Comparison of ENCODE assay signal across 4 fruit fly cellular contexts in the genomic region with DNA sequence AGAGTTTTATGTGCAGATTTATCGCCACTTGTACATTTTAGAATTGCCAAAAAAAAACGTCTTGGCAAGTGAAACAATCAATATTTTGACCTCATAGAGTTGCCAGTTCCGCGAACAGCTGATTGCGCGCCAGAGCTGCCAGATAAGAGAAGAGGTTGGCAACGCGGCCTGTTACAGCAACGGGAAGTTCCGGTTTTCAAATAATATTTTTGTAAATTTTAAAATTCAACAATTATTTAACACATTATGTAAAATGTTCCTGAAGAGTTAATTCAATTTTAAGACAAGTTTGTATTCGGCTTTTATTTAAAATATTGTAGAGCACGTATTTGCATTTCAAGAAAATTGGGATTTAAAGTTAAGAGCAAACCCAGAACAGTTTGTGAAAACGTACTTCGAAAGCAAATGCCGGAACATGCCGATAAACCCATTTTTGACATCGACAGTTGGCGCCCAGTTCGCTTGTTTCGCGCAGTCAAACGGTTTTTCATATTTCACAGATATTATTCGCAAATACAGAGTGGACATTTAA.
TF ChIP-seq lines count a peak whose summit lies in the region.

TSS of gene prd1 (minus strand) at position 320 of the 532 bp plus-strand sequence.
TSS of gene HisCl1 (plus strand) at position 482 of the 532 bp plus-strand sequence.

TF ChIP-seq in whole organism, adult, 20 proteins besides CTCF, POLR2A, EP300 and RAD21 (continued from another document):
- TF ChIP-seq ovo (GFP tag; optimal IDR thresholded peaks at IDR 0.05; lab: Kevin White, UChicago) (peak; percentile 63), kay (GFP tag; lab: Kevin White, UChicago; ENCODE audit: borderline replicate concordance) (no peak), CG12768 (GFP tag; optimal IDR thresholded peaks at IDR 0.05; lab: Kevin White, UChicago) (peak; percentile 43)

TF ChIP-seq in whole organism, embryonic, 481 proteins besides CTCF, POLR2A, EP300 and RAD21 (continued from another document and continues in another):
- peak; percentile 50 for TF ChIP-seq bab2 (GFP tag; optimal IDR thresholded peaks at IDR 0.05; lab: Kevin White, UChicago)
- TF ChIP-seq tgo (GFP tag; IDR thresholded peaks at IDR 0.05; lab: Robert Waterston, UW), result peak; percentile 53; the same call in 2 of the 3 replicates
- TF ChIP-seq Elba2 (GFP tag; optimal IDR thresholded peaks at IDR 0.05; lab: Kevin White, UChicago), result no peak
- TF ChIP-seq CG3847 (GFP tag; IDR thresholded peaks at IDR 0.05; lab: Robert Waterston, UW), result peak; percentile 76
- TF ChIP-seq Rx (GFP tag; IDR thresholded peaks at IDR 0.05; lab: Robert Waterston, UW), result 0 out of 2 replicates have a peak, but pooled peaks have one; percentile 35
- peak; percentile 87 for TF ChIP-seq Abd-B (GFP tag; optimal IDR thresholded peaks at IDR 0.05; lab: Kevin White, UChicago)
- TF ChIP-seq CG14050 (GFP tag; IDR thresholded peaks at IDR 0.05; lab: Robert Waterston, UW), result peak; percentile 35; the same call in 1 of the 3 replicates
- TF ChIP-seq abd-A (tag; optimal IDR thresholded peaks at IDR 0.05; lab: Kevin White, UChicago), result no peak
- TF ChIP-seq Lhr (GFP tag; optimal IDR thresholded peaks at IDR 0.05; lab: Kevin White, UChicago), result peak; percentile 39
- TF ChIP-seq CG18599 (GFP tag; optimal IDR thresholded peaks at IDR 0.05; lab: Kevin White, UChicago), result no peak
- peak; percentile 54 for TF ChIP-seq CG12299 (tag; optimal IDR thresholded peaks at IDR 0.05; lab: Kevin White, UChicago)
- no peak for TF ChIP-seq CG15073 (GFP tag; optimal IDR thresholded peaks at IDR 0.05; lab: Kevin White, UChicago)
- peak; percentile 73 for TF ChIP-seq CG10543 (GFP tag; optimal IDR thresholded peaks at IDR 0.05; lab: Kevin White, UChicago)
- no peak for TF ChIP-seq ato (GFP tag; IDR thresholded peaks at IDR 0.05; lab: Robert Waterston, UW; ENCODE audit: partially characterized antibody)
- peak; percentile 40 for TF ChIP-seq CG17802 (tag; optimal IDR thresholded peaks at IDR 0.05; lab: Kevin White, UChicago)
- TF ChIP-seq Max (GFP tag; optimal IDR thresholded peaks at IDR 0.05; lab: Kevin White, UChicago), result peak; percentile 64
- peak; percentile 35 for TF ChIP-seq CG9609 (GFP tag; optimal IDR thresholded peaks at IDR 0.05; lab: Kevin White, UChicago)
- TF ChIP-seq CG3726 (GFP tag; IDR thresholded peaks at IDR 0.05; lab: Robert Waterston, UW), result no peak
- no peak for TF ChIP-seq dan (GFP tag; IDR thresholded peaks at IDR 0.05; lab: Robert Waterston, UW)
- no peak for TF ChIP-seq pita (GFP tag; optimal IDR thresholded peaks at IDR 0.05; lab: Kevin White, UChicago)
- peak; percentile 30 for TF ChIP-seq Hmx (GFP tag; optimal IDR thresholded peaks at IDR 0.05; lab: Kevin White, UChicago)
- TF ChIP-seq chif (GFP tag; optimal IDR thresholded peaks at IDR 0.05; lab: Kevin White, UChicago), result peak; percentile 46 to 64
- TF ChIP-seq cato (GFP tag; optimal IDR thresholded peaks at IDR 0.05; lab: Kevin White, UChicago; ENCODE audit: borderline replicate concordance), result no peak
- TF ChIP-seq Usf (GFP tag; optimal IDR thresholded peaks at IDR 0.05; lab: Kevin White, UChicago), result peak; percentile 57
- peak; percentile 2 for TF ChIP-seq fd64A (GFP tag; optimal IDR thresholded peaks at IDR 0.05; lab: Kevin White, UChicago)
- peak; percentile 37; the same call in 1 of the 3 replicates for TF ChIP-seq gce (GFP tag; IDR thresholded peaks at IDR 0.05; lab: Robert Waterston, UW)
- peak; percentile 13 for TF ChIP-seq CG6854 (GFP tag; optimal IDR thresholded peaks at IDR 0.05; lab: Kevin White, UChicago)
- TF ChIP-seq sna (GFP tag; IDR thresholded peaks at IDR 0.05; lab: Robert Waterston, UW; ENCODE audit: partially characterized antibody), result 0 out of 2 replicates have a peak, but pooled peaks have one; percentile 38
- TF ChIP-seq Xbp1 (GFP tag; optimal IDR thresholded peaks at IDR 0.05; lab: Kevin White, UChicago), result peak; percentile 76
- TF ChIP-seq tin (GFP tag; optimal IDR thresholded peaks at IDR 0.05; lab: Kevin White, UChicago), result peak; percentile 40
- TF ChIP-seq unc-4 (GFP tag; IDR thresholded peaks at IDR 0.05; lab: Robert Waterston, UW; ENCODE audit: partially characterized antibody), result 0 out of 2 replicates have a peak, but pooled peaks have one; percentile 22
- no peak for TF ChIP-seq HLH4C (GFP tag; IDR thresholded peaks at IDR 0.05; lab: Robert Waterston, UW; ENCODE audit: partially characterized antibody)
- peak; percentile 57 for TF ChIP-seq CG17829 (tag; optimal IDR thresholded peaks at IDR 0.05; lab: Kevin White, UChicago)
- peak; percentile 52 for TF ChIP-seq ranshi (GFP tag; IDR thresholded peaks at IDR 0.05; lab: Robert Waterston, UW)
- peak; percentile 72 for TF ChIP-seq Hr3 (GFP tag; optimal IDR thresholded peaks at IDR 0.05; lab: Kevin White, UChicago)
- peak; percentile 82 for TF ChIP-seq Hmr (GFP tag; optimal IDR thresholded peaks at IDR 0.05; lab: Kevin White, UChicago)
- no peak for TF ChIP-seq cad (GFP tag; optimal IDR thresholded peaks at IDR 0.05; lab: Kevin White, UChicago)
- peak; percentile 52 for TF ChIP-seq twi (tag; optimal IDR thresholded peaks at IDR 0.05; lab: Kevin White, UChicago)

TF ChIP-seq in whole organism, prepupa, 60 proteins besides CTCF, POLR2A, EP300 and RAD21 (continued from another document):
- no peak for TF ChIP-seq CG4318 (GFP tag; optimal IDR thresholded peaks at IDR 0.05; lab: Kevin White, UChicago)
- TF ChIP-seq dac (GFP tag; optimal IDR thresholded peaks at IDR 0.05; lab: Kevin White, UChicago), result no peak
- peak; percentile 70 for TF ChIP-seq CG31627 (GFP tag; optimal IDR thresholded peaks at IDR 0.05; lab: Kevin White, UChicago)
- TF ChIP-seq CG11294 (GFP tag; IDR thresholded peaks at IDR 0.05; lab: Robert Waterston, UW), result peak; percentile 38; the same call in 1 of the 2 replicates
- TF ChIP-seq fkh (GFP tag; optimal IDR thresholded peaks at IDR 0.05; lab: Kevin White, UChicago), result no peak
- TF ChIP-seq spab (GFP tag; optimal IDR thresholded peaks at IDR 0.05; lab: Kevin White, UChicago), result no peak
- TF ChIP-seq CG10631 (GFP tag; optimal IDR thresholded peaks at IDR 0.05; lab: Kevin White, UChicago), result no peak
- TF ChIP-seq vri (GFP tag; optimal IDR thresholded peaks at IDR 0.05; lab: Kevin White, UChicago), result no peak
- no peak for TF ChIP-seq CG6808 (GFP tag; optimal IDR thresholded peaks at IDR 0.05; lab: Kevin White, UChicago)
- no peak for TF ChIP-seq OdsH (GFP tag; optimal IDR thresholded peaks at IDR 0.05; lab: Kevin White, UChicago)
- TF ChIP-seq CG8319 (GFP tag; optimal IDR thresholded peaks at IDR 0.05; lab: Kevin White, UChicago), result peak; percentile 20
- peak; percentile 16 for TF ChIP-seq CG11762 (GFP tag; optimal IDR thresholded peaks at IDR 0.05; lab: Kevin White, UChicago; ENCODE audit: insufficient read depth)
- peak; percentile 61 for TF ChIP-seq CG8119 (GFP tag; IDR thresholded peaks at IDR 0.05; lab: Robert Waterston, UW)
- no peak for TF ChIP-seq CG16779 (tag; optimal IDR thresholded peaks at IDR 0.05; lab: Kevin White, UChicago)
- no peak for TF ChIP-seq Eip75B (GFP tag; optimal IDR thresholded peaks at IDR 0.05; lab: Kevin White, UChicago)
- TF ChIP-seq CG6854 (GFP tag; optimal IDR thresholded peaks at IDR 0.05; lab: Kevin White, UChicago), result peak; percentile 74
- no peak for TF ChIP-seq dsx (GFP tag; optimal IDR thresholded peaks at IDR 0.05; lab: Kevin White, UChicago; ENCODE audit: poor library complexity, severe bottlenecking)
- peak; percentile 99 for TF ChIP-seq svp (GFP tag; lab: Kevin White, UChicago)
- TF ChIP-seq Sox102F (GFP tag; optimal IDR thresholded peaks at IDR 0.05; lab: Kevin White, UChicago), result no peak
- no peak for TF ChIP-seq Ets96B (tag; optimal IDR thresholded peaks at IDR 0.05; lab: Kevin White, UChicago)
- no peak for TF ChIP-seq Blimp-1 (GFP tag; optimal IDR thresholded peaks at IDR 0.05; lab: Kevin White, UChicago)
- TF ChIP-seq CG6163 (GFP tag; IDR thresholded peaks at IDR 0.05; lab: Robert Waterston, UW), result peak; percentile 57; the same call in 2 of the 3 replicates
- no peak for TF ChIP-seq Hr4 (GFP tag; optimal IDR thresholded peaks at IDR 0.05; lab: Kevin White, UChicago)
- TF ChIP-seq Hr38 (GFP tag; optimal IDR thresholded peaks at IDR 0.05; lab: Kevin White, UChicago), result no peak
- no peak for TF ChIP-seq CG32006 (GFP tag; optimal IDR thresholded peaks at IDR 0.05; lab: Kevin White, UChicago)
- peak; percentile 74 for TF ChIP-seq cyc (GFP tag; optimal IDR thresholded peaks at IDR 0.05; lab: Kevin White, UChicago)
- peak; percentile 80 for TF ChIP-seq lz (GFP tag; optimal IDR thresholded peaks at IDR 0.05; lab: Kevin White, UChicago)
- no peak for TF ChIP-seq Smox (GFP tag; optimal IDR thresholded peaks at IDR 0.05; lab: Kevin White, UChicago)
- TF ChIP-seq fd59A (GFP tag; optimal IDR thresholded peaks at IDR 0.05; lab: Kevin White, UChicago), result peak; percentile 38
- peak; percentile 70 for TF ChIP-seq CG11902 (GFP tag; optimal IDR thresholded peaks at IDR 0.05; lab: Kevin White, UChicago)
- no peak for TF ChIP-seq CG8632 (GFP tag; optimal IDR thresholded peaks at IDR 0.05; lab: Kevin White, UChicago)
- TF ChIP-seq Sox15 (GFP tag; optimal IDR thresholded peaks at IDR 0.05; lab: Kevin White, UChicago), result peak; percentile 65
- no peak for TF ChIP-seq ss (GFP tag; optimal IDR thresholded peaks at IDR 0.05; lab: Kevin White, UChicago)
- TF ChIP-seq Eip93F (GFP tag; optimal IDR thresholded peaks at IDR 0.05; lab: Kevin White, UChicago), result no peak
- no peak for TF ChIP-seq acj6 (GFP tag; optimal IDR thresholded peaks at IDR 0.05; lab: Kevin White, UChicago)
- TF ChIP-seq topi (GFP tag; optimal IDR thresholded peaks at IDR 0.05; lab: Kevin White, UChicago), result no peak
- peak; percentile 71; the same call in 2 of the 3 replicates for TF ChIP-seq eg (GFP tag; IDR thresholded peaks at IDR 0.05; lab: Robert Waterston, UW)
- no peak for TF ChIP-seq Ets21C (GFP tag; optimal IDR thresholded peaks at IDR 0.05; lab: Kevin White, UChicago)
- TF ChIP-seq achi (GFP tag; optimal IDR thresholded peaks at IDR 0.05; lab: Kevin White, UChicago), result no peak
- TF ChIP-seq CG3032 (tag; optimal IDR thresholded peaks at IDR 0.05; lab: Kevin White, UChicago), result peak; percentile 70
- TF ChIP-seq CG7368 (GFP tag; optimal IDR thresholded peaks at IDR 0.05; lab: Kevin White, UChicago), result no peak
- TF ChIP-seq pdm3 (GFP tag; optimal IDR thresholded peaks at IDR 0.05; lab: Kevin White, UChicago), result no peak

TF ChIP-seq in whole organism, pupa, 21 proteins besides CTCF, POLR2A, EP300 and RAD21 (continued from another document):
- TF ChIP-seq CG10348 (GFP tag; IDR thresholded peaks at IDR 0.05; lab: Robert Waterston, UW), result peak; percentile 62; the same call in 1 of the 2 replicates
- no peak for TF ChIP-seq CG8159 (tag; optimal IDR thresholded peaks at IDR 0.05; lab: Kevin White, UChicago)
